Worm (Caenorhabditis elegans) whole organism, L2 larva: Measurements from ENCODE around the gene nhr-142.
"Not testable (repeated sequence)": the region's sequence is repeated elsewhere in the genome, so short reads cannot be mapped to it uniquely, and the experiment has no call there.

Experiments
- C34F6.9 ChIP-seq: fragments of 150-350 bp; optimal IDR thresholded peaks from 2 replicates; lab custom pipeline; 2014; ENCODE audit warnings: missing biosample characterization, missing genetic modification characterization
- R02D3.7 ChIP-seq: fragments of 150-350 bp; optimal IDR thresholded peaks from 2 replicates; lab custom pipeline; 2014; ENCODE audit warnings: missing biosample characterization, missing genetic modification characterization
- Y55F3AM.14 ChIP-seq: fragments of 200-800 bp; sonication (Bioruptor generic); optimal IDR thresholded peaks from 2 replicates; lab custom pipeline; 2018; ENCODE audit warnings: mild to moderate bottlenecking, missing genetic modification characterization, missing compliant biosample characterization
- alr-1 ChIP-seq: fragments of 150-350 bp; optimal IDR thresholded peaks from 2 replicates; lab custom pipeline; 2014; ENCODE audit warnings: missing biosample characterization, missing genetic modification characterization
- aly-2 ChIP-seq: fragments of 150-350 bp; optimal IDR thresholded peaks from 2 replicates; lab custom pipeline; 2014; ENCODE audit warnings: missing biosample characterization, missing genetic modification characterization
- ceh-16 ChIP-seq: fragments of 150-350 bp; optimal IDR thresholded peaks from 2 replicates; lab custom pipeline; 2014; ENCODE audit warnings: missing biosample characterization, missing genetic modification characterization
- ceh-82 ChIP-seq: fragments of 150-350 bp; optimal IDR thresholded peaks from 2 replicates; lab custom pipeline; 2014; ENCODE audit warnings: missing biosample characterization, missing genetic modification characterization
- dmd-4 ChIP-seq: sonication (generic microtip); optimal IDR thresholded peaks from 2 replicates; lab custom pipeline; 2017; ENCODE audit warnings: missing biosample characterization, missing genetic modification characterization
- egl-27 ChIP-seq: sonication (generic microtip); optimal IDR thresholded peaks from 3 replicates; lab custom pipeline; 2017; ENCODE audit warnings: missing biosample characterization, missing genetic modification reagents, missing genetic modification characterization
- elt-1 ChIP-seq: fragments of 150-350 bp; optimal IDR thresholded peaks from 2 replicates; lab custom pipeline; 2014; ENCODE audit warnings: missing biosample characterization, missing genetic modification characterization
- elt-3 ChIP-seq: sonication (generic microtip); optimal IDR thresholded peaks from 2 replicates; lab custom pipeline; 2017; ENCODE audit warnings: missing biosample characterization, missing genetic modification characterization
- fos-1 ChIP-seq: fragments of 150-350 bp; optimal IDR thresholded peaks from 2 replicates; lab custom pipeline; 2014; ENCODE audit warnings: missing biosample characterization, missing genetic modification characterization
- gmeb-1 ChIP-seq: fragments of 150-350 bp; optimal IDR thresholded peaks from 2 replicates; lab custom pipeline; 2014; ENCODE audit warnings: missing biosample characterization, missing genetic modification characterization
- lin-13 ChIP-seq: fragments of 150-350 bp; optimal IDR thresholded peaks from 2 replicates; lab custom pipeline; 2014; ENCODE audit warnings: missing biosample characterization, missing genetic modification reagents, missing genetic modification characterization
- lsy-2 ChIP-seq, 2 experiments: fragments of 150-350 bp in 1 of 2; sonication (generic microtip) in 1 of 2; optimal IDR thresholded peaks; 2 replicates each; lab custom pipeline; 2014 to 2017; ENCODE audit warnings: missing biosample characterization in 2 of 2, missing genetic modification characterization in 2 of 2
- nhr-10 ChIP-seq: sonication (generic microtip); optimal IDR thresholded peaks from 2 replicates; lab custom pipeline; 2017; ENCODE audit warnings: missing biosample characterization, missing genetic modification characterization
- nhr-11 ChIP-seq: fragments of 150-350 bp; optimal IDR thresholded peaks from 2 replicates; lab custom pipeline; 2014; ENCODE audit warnings: missing biosample characterization, missing genetic modification characterization
- nhr-12 ChIP-seq: fragments of 150-350 bp; optimal IDR thresholded peaks from 2 replicates; lab custom pipeline; 2014; ENCODE audit warnings: missing biosample characterization, missing genetic modification characterization
- nhr-129 ChIP-seq: fragments of 150-350 bp; optimal IDR thresholded peaks from 2 replicates; lab custom pipeline; 2014; ENCODE audit warnings: missing biosample characterization, missing genetic modification characterization
- nhr-21 ChIP-seq: fragments of 150-350 bp; optimal IDR thresholded peaks from 2 replicates; lab custom pipeline; 2014; ENCODE audit warnings: missing biosample characterization, missing genetic modification characterization
- nhr-23 ChIP-seq: fragments of 150-350 bp; optimal IDR thresholded peaks from 2 replicates; lab custom pipeline; 2014; ENCODE audit warnings: missing biosample characterization, missing genetic modification reagents, missing genetic modification characterization
- nhr-237 ChIP-seq: fragments of 150-350 bp; optimal IDR thresholded peaks from 2 replicates; lab custom pipeline; 2014; ENCODE audit warnings: missing biosample characterization, missing genetic modification characterization
- nhr-6 ChIP-seq: fragments of 150-350 bp; optimal IDR thresholded peaks from 2 replicates; lab custom pipeline; 2014; ENCODE audit warnings: missing biosample characterization, missing genetic modification characterization
- nhr-77 ChIP-seq: fragments of 150-350 bp; optimal IDR thresholded peaks from 2 replicates; lab custom pipeline; 2014; ENCODE audit warnings: missing biosample characterization, missing genetic modification characterization
- peb-1 ChIP-seq: fragments of 150-350 bp; optimal IDR thresholded peaks from 2 replicates; lab custom pipeline; 2014; ENCODE audit warnings: missing biosample characterization, missing genetic modification characterization
- sem-4 ChIP-seq: fragments of 150-350 bp; optimal IDR thresholded peaks from 2 replicates; lab custom pipeline; 2014; ENCODE audit warnings: missing biosample characterization, missing genetic modification reagents, missing genetic modification characterization
- sma-3 ChIP-seq: sonication (generic microtip); optimal IDR thresholded peaks from 2 replicates; lab custom pipeline; 2016; ENCODE audit warnings: missing genetic modification reagents, missing genetic modification characterization, missing compliant biosample characterization
- sma-9 ChIP-seq, 2 experiments: fragments of 150-350 bp in 1 of 2; sonication (generic microtip) in 1 of 2; optimal IDR thresholded peaks; 2 replicates each; lab custom pipeline; 2014 to 2016; ENCODE audit warnings: missing genetic modification characterization in 2 of 2, mild to moderate bottlenecking in 1 of 2, missing biosample characterization in 1 of 2, missing compliant biosample characterization in 1 of 2, missing genetic modification reagents in 1 of 2, moderate library complexity in 1 of 2
- snpc-4 ChIP-seq: fragments of 150-350 bp; optimal IDR thresholded peaks from 2 replicates; lab custom pipeline; 2014; ENCODE audit warnings: missing biosample characterization, missing genetic modification characterization
- unc-55 ChIP-seq: fragments of 150-350 bp; sonication (generic microtip); optimal IDR thresholded peaks from 3 replicates; lab custom pipeline; 2014; ENCODE audit warnings: missing biosample characterization, missing genetic modification reagents, missing genetic modification characterization
- unc-62 ChIP-seq: fragments of 150-350 bp; optimal IDR thresholded peaks from 2 replicates; lab custom pipeline; 2014; ENCODE audit warnings: missing biosample characterization, missing genetic modification reagents, missing genetic modification characterization
- zag-1 ChIP-seq: fragments of 150-350 bp; optimal IDR thresholded peaks from 2 replicates; lab custom pipeline; 2014; ENCODE audit warnings: missing biosample characterization, missing genetic modification characterization
- ztf-1 ChIP-seq: fragments of 200-800 bp; sonication (Bioruptor generic); conservative IDR thresholded peaks from 2 replicates; pipeline ENCODE4 v1.3.6; 2022; ENCODE audit warnings: missing genetic modification characterization, missing compliant biosample characterization

nhr-142 gene

DNA sequence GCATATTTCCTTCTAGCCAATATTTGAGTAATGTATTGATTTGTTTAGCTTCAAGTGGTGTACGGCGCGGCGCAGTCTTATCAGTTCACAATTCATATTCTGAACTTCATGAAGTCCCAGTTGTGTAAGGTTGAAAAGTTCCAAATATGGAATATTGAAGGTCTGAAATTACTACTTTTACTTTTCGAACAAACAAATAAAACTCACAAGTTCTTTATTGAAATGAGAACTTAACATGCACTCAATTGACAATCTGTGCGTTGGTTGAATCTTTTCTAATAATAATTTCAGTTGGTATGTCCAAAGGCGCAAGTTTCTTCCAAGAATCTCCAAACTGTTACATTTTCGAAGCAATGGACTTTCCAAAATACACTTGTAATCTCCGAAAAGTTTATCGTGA, 31.6 kb downstream of the nhr-142 start, which contains the start of gene C53A3.4:
Gene C53A3.4, minus strand, starts transcription at position 101 of the 400 bp plus-strand sequence.
- TF ChIP-seq egl-27 (tag; lab: Kevin White, UChicago) (no peak), snpc-4 (tag; lab: Kevin White, UChicago) (no peak), lin-13 (no peak), nhr-6 (no peak), elt-1 (no peak), nhr-77 (tag; lab: Kevin White, UChicago) (no peak), nhr-21 (tag; lab: Kevin White, UChicago) (no peak), R02D3.7 (tag; lab: Kevin White, UChicago) (no peak), ztf-1 (GFP tag; lab: Robert Waterston, UW) (no peak), nhr-23 (tag; lab: Kevin White, UChicago) (no peak), nhr-129 (tag; lab: Kevin White, UChicago) (no peak), alr-1 (tag; lab: Kevin White, UChicago) (no peak)

DNA sequence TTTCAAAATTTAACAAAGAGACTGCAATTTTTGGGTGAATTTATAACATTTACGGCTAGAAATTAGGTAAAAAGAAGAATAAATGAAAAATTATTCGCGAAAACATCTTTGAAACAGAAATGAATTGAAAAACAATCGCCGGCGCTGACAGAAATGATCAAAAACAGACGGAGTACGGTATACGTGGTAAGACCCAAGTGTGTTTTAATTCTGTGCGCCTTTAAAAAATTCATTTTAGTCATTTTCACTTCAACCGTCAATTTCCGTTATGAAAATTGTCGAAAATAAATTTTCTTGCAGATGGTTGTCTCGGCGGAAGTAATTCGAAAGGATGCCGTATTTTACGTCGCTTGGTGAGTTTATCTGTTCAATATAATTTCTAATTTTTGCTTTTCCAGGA, 34.2 kb downstream of the nhr-142 start, which contains the start of gene C53A3.3:
Gene C53A3.3, plus strand, starts transcription at position 301 of the 400 bp plus-strand sequence.
- no peak for TF ChIP-seq peb-1 (tag; lab: Kevin White, UChicago)
- no peak for TF ChIP-seq zag-1 (tag; lab: Kevin White, UChicago)
- no peak for TF ChIP-seq alr-1 (tag; lab: Kevin White, UChicago)
- TF ChIP-seq unc-62 (GFP tag; lab: Kevin White, UChicago), result no peak
- no peak for TF ChIP-seq C34F6.9 (tag; lab: Kevin White, UChicago)
- TF ChIP-seq nhr-12 (tag; lab: Kevin White, UChicago), result no peak
- no peak for TF ChIP-seq dmd-4
- no peak for TF ChIP-seq nhr-129 (tag; lab: Kevin White, UChicago)
- TF ChIP-seq nhr-237 (tag; lab: Kevin White, UChicago), result no peak
- no peak for TF ChIP-seq Y55F3AM.14 (GFP tag; lab: Kevin White, UChicago)
- no peak for TF ChIP-seq elt-1
- TF ChIP-seq sem-4 (tag; lab: Kevin White, UChicago), result no peak
- TF ChIP-seq aly-2 (tag; lab: Kevin White, UChicago), result no peak
- no peak for TF ChIP-seq nhr-21 (tag; lab: Kevin White, UChicago)
- no peak for TF ChIP-seq elt-3 (tag; lab: Kevin White, UChicago)
- TF ChIP-seq unc-55 (GFP tag; lab: Kevin White, UChicago), result no peak
- no peak for TF ChIP-seq ceh-82 (tag; lab: Kevin White, UChicago)

ce11 chrV:5755203-5755693, 35.1 kb downstream of the nhr-142 start, which contains the start of gene K09H11.11:
TSS of gene K09H11.11 (minus strand) at chrV:5755253.
- not testable (repeated sequence) for TF ChIP-seq gmeb-1 (tag; lab: Kevin White, UChicago); lsy-2 (tag; optimal IDR thresholded peaks at IDR 0.05; lab: Kevin White, UChicago); nhr-23 (tag; lab: Kevin White, UChicago)

- no peak for TF ChIP-seq egl-27 (tag; lab: Kevin White, UChicago)
- no peak for TF ChIP-seq nhr-11
- TF ChIP-seq nhr-21 (tag; lab: Kevin White, UChicago), result no peak
- no peak for TF ChIP-seq sma-9 (GFP tag; optimal IDR thresholded peaks at IDR 0.05; lab: Kevin White, UChicago)
- no peak for TF ChIP-seq sma-9 (tag; optimal IDR thresholded peaks at IDR 0.05; lab: Kevin White, UChicago)
- no peak for TF ChIP-seq snpc-4 (tag; lab: Kevin White, UChicago)
- no peak for TF ChIP-seq peb-1 (tag; lab: Kevin White, UChicago)
- no peak for TF ChIP-seq sma-3
- no peak for TF ChIP-seq nhr-10 (tag; lab: Kevin White, UChicago)
- TF ChIP-seq ceh-82 (tag; lab: Kevin White, UChicago), result no peak
- TF ChIP-seq unc-55 (GFP tag; lab: Kevin White, UChicago), result no peak
- no peak for TF ChIP-seq Y55F3AM.14 (GFP tag; lab: Kevin White, UChicago)
These were observed 36.9 kb downstream of the nhr-142 start, which contains the start of gene pgph-1 for ce11 chrV:5753432-5753831. TSS of gene pgph-1 (minus strand) at chrV:5753532.

- no peak for TF ChIP-seq ceh-16 (tag; lab: Kevin White, UChicago)
- peak; percentile 6 for TF ChIP-seq fos-1 (tag; lab: Kevin White, UChicago)
These were observed 42.8 kb downstream of the nhr-142 start, which contains the start of gene acds-10 for ce11 chrV:5747519-5747918. TSS of gene acds-10 (plus strand) at chrV:5747819.
